Worm (Caenorhabditis elegans): ENCODE results near the gene abu-1.

The abu-1 gene

DNA sequence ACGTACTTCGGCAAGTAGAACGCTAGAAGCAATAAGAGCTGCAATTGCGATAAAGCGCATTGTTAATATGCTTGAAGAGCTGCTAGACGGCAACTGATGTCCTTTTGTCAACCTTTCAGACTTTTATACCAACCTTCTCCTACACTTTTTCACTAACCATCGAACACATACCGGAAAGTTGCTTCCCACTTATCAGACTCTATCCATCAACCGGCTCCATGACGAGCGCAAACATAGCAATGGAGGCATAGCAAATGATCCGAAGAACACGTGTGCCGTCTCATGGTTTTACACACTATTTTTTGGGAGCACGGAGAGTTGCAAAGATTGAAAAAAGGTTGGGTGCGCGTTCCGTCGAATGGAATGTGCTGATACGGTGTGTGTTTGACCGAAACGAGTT lies at the start of gene abu-1:
Gene abu-1, minus strand, starts transcription at position 101 of the 400 bp plus-strand sequence.
- TF ChIP-seq unc-130 (GFP tag; optimal IDR thresholded peaks at IDR 0.05), result no peak
- TF ChIP-seq daf-19 (GFP tag; conservative IDR thresholded peaks at IDR 0.05), result no peak
- no peak for TF ChIP-seq fkh-10 (GFP tag; optimal IDR thresholded peaks at IDR 0.05)
- TF ChIP-seq lin-1 (GFP tag; IDR thresholded peaks at IDR 0.05), result no peak
- TF ChIP-seq lsy-2 (tag; optimal IDR thresholded peaks at IDR 0.05), result no peak
- no peak for TF ChIP-seq snpc-1.2 (GFP tag; IDR thresholded peaks at IDR 0.05)
- no peak for TF ChIP-seq unc-62 (GFP tag; optimal IDR thresholded peaks at IDR 0.05 in 1 of 2)
- no peak for TF ChIP-seq unc-62 (tag; optimal IDR thresholded peaks at IDR 0.05)
- TF ChIP-seq nhr-102 (tag; optimal IDR thresholded peaks at IDR 0.05), result no peak
- TF ChIP-seq ceh-28 (tag; optimal IDR thresholded peaks at IDR 0.05), result no peak
- TF ChIP-seq nhr-25 (tag; optimal IDR thresholded peaks at IDR 0.05; ENCODE audit: borderline replicate concordance, insufficient read depth), result no peak
- no peak for TF ChIP-seq gei-8 (GFP tag; optimal IDR thresholded peaks at IDR 0.05)
- TF ChIP-seq nhr-10 (tag; optimal IDR thresholded peaks at IDR 0.05), result no peak
- TF ChIP-seq php-3 (GFP tag; IDR thresholded peaks at IDR 0.05), result no peak

DNA sequence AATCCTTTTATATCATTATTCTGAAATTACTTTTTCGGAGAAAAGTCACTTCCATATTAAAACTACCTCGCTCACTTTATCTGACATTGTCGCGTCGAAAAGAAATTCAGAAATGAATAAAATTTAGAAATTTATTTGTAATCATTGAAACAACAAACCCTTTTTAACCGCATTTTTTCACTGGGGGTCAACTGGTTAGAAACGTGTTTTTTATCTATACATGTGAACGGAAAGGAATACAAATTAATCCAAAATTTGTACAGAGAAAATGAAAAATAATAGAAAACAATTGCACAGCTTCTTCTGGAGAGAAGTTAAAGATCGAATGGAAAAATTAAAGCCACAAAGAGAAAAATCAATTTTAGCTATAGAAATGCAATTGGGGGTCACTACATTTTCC lies 47.0 kb upstream of the abu-1 start, which contains the start of gene tag-314:
Gene tag-314, minus strand, starts transcription at position 101 of the 400 bp plus-strand sequence.
- TF ChIP-seq nhr-41 (GFP tag; IDR thresholded peaks at IDR 0.05) (no peak), ztf-11 (tag; optimal IDR thresholded peaks at IDR 0.05) (no peak), vab-7 (GFP tag; IDR thresholded peaks at IDR 0.05) (no peak), mdt-29 (GFP tag; IDR thresholded peaks at IDR 0.05) (no peak), sdz-12 (GFP tag; optimal IDR thresholded peaks at IDR 0.05) (no peak), lin-38 (GFP tag; IDR thresholded peaks at IDR 0.05) (no peak), pha-4 (GFP tag; IDR thresholded peaks at IDR 0.05) (no peak), pha-4 (tag; optimal IDR thresholded peaks at IDR 0.05) (no peak), ceh-62 (tag; optimal IDR thresholded peaks at IDR 0.05) (no peak), nhr-42 (GFP tag; IDR thresholded peaks at IDR 0.05) (no peak), lin-13 (GFP tag; optimal IDR thresholded peaks at IDR 0.05) (no peak), F44E2.7 (GFP tag; IDR thresholded peaks at IDR 0.05) (no peak), Y75B8A.6 (GFP tag; IDR thresholded peaks at IDR 0.05) (no peak), F37D6.2 (tag; optimal IDR thresholded peaks at IDR 0.05) (no peak), fos-1 (tag; optimal IDR thresholded peaks at IDR 0.05) (no peak), Y105C5A.15 (GFP tag; IDR thresholded peaks at IDR 0.05) (no peak), jun-1 (tag; optimal IDR thresholded peaks at IDR 0.05) (no peak), dmd-8 (GFP tag; IDR thresholded peaks at IDR 0.05) (no peak)

DNA sequence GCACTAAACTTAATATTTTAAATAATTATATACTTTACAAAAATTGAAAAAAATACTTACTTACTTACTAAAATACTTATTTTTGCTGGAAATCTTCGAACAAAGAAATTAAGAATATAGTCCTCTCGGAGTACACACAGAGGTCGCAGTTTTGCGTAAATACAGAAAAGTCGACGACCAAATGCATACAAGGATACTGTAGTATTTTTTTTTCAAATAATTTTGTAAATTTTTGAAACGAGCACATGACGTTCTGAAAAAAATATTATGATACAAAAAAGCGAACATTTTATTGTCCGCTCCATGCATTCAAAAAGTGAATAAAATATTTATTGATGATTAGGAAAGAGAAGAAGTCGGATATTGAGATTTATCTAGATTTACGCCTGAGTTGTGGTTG lies 44.6 kb upstream of the abu-1 start, which contains the start of gene apc-10:
Gene apc-10, minus strand, starts transcription at position 101 of the 400 bp plus-strand sequence.
- no peak for TF ChIP-seq php-3 (GFP tag; IDR thresholded peaks at IDR 0.05)
- TF ChIP-seq hmg-1.1 (GFP tag; IDR thresholded peaks at IDR 0.05), result no peak
- TF ChIP-seq lin-38 (GFP tag; IDR thresholded peaks at IDR 0.05), result no peak
- no peak for TF ChIP-seq mep-1 (tag; optimal IDR thresholded peaks at IDR 0.05)
- no peak for TF ChIP-seq pqm-1 (tag; optimal IDR thresholded peaks at IDR 0.05)
- no peak for TF ChIP-seq ceh-32 (tag; optimal IDR thresholded peaks at IDR 0.05; ENCODE audit: poor library complexity)
- no peak for TF ChIP-seq zfp-2 (tag; optimal IDR thresholded peaks at IDR 0.05)
- TF ChIP-seq ceh-20 (GFP tag; IDR thresholded peaks at IDR 0.05), result no peak
- TF ChIP-seq dpl-1 (GFP tag; optimal IDR thresholded peaks at IDR 0.05), result no peak
- no peak for TF ChIP-seq ztf-7 (tag; optimal IDR thresholded peaks at IDR 0.05)
- no peak for TF ChIP-seq madf-5 (GFP tag; IDR thresholded peaks at IDR 0.05)

All from whole organism, L4 larva.